Worm (Caenorhabditis elegans) whole organism, late embryonic: ENCODE data around the gene djr-1.1.

Source experiments
- C08G9.2 ChIP-seq: sonication (generic microtip); optimal IDR thresholded peaks from 2 replicates; lab custom pipeline; 2016; ENCODE audit warnings: mild to moderate bottlenecking, missing genetic modification characterization, moderate library complexity, missing compliant biosample characterization
- C38D4.7 ChIP-seq: fragments of 200-800 bp; sonication (Bioruptor generic); optimal IDR thresholded peaks from 2 replicates; lab custom pipeline; 2018; ENCODE audit warnings: mild to moderate bottlenecking, missing genetic modification characterization, moderate library complexity, missing compliant biosample characterization
- F13H6.1 ChIP-seq: sonication (generic microtip); optimal IDR thresholded peaks from 2 replicates; lab custom pipeline; 2016; ENCODE audit warnings: missing genetic modification characterization, missing compliant biosample characterization
- K09A11.1 ChIP-seq: sonication (generic microtip); optimal IDR thresholded peaks from 2 replicates; lab custom pipeline; 2017; ENCODE audit warnings: antibody characterized with exemption, mild to moderate bottlenecking, missing genetic modification characterization, missing compliant biosample characterization; ENCODE audit not compliant: insufficient read depth
- T23F11.4 ChIP-seq: fragments of 200-800 bp; sonication (Bioruptor generic); optimal IDR thresholded peaks from 2 replicates; lab custom pipeline; 2018; ENCODE audit warnings: mild to moderate bottlenecking, missing genetic modification characterization, missing compliant biosample characterization
- Y22D7AL.16 ChIP-seq: sonication (generic microtip); optimal IDR thresholded peaks from 2 replicates; lab custom pipeline; 2016; ENCODE audit warnings: missing genetic modification characterization, missing compliant biosample characterization
- ceh-14 ChIP-seq: sonication (generic microtip); optimal IDR thresholded peaks from 2 replicates; lab custom pipeline; 2016; ENCODE audit warnings: missing genotype, missing genetic modification characterization, missing compliant biosample characterization
- ceh-19 ChIP-seq: fragments of 200-800 bp; sonication (Bioruptor generic); optimal IDR thresholded peaks from 2 replicates; lab custom pipeline; 2018; ENCODE audit warnings: mild to moderate bottlenecking, missing genetic modification characterization, missing compliant biosample characterization
- ceh-2 ChIP-seq: sonication (generic microtip); optimal IDR thresholded peaks from 2 replicates; lab custom pipeline; 2016; ENCODE audit warnings: missing genotype, missing genetic modification characterization, missing compliant biosample characterization
- ceh-22 ChIP-seq: sonication (generic microtip); optimal IDR thresholded peaks from 2 replicates; lab custom pipeline; 2017; ENCODE audit warnings: missing biosample characterization, missing genetic modification characterization
- ceh-24 ChIP-seq: sonication (generic microtip); optimal IDR thresholded peaks from 2 replicates; lab custom pipeline; 2016; ENCODE audit warnings: mild to moderate bottlenecking, missing genetic modification characterization, missing compliant biosample characterization
- ceh-34 ChIP-seq: sonication (generic microtip); optimal IDR thresholded peaks from 2 replicates; lab custom pipeline; 2016; ENCODE audit warnings: mild to moderate bottlenecking, missing genetic modification characterization, missing compliant biosample characterization
- ceh-45 ChIP-seq: fragments of 200-800 bp; sonication (Bioruptor generic); IDR thresholded peaks from 2 replicates; pipeline ENCODE4 v1.3.6; 2022; ENCODE audit warnings: missing genetic modification reagents, missing genetic modification characterization, missing compliant biosample characterization
- dmd-4 ChIP-seq: sonication (generic microtip); optimal IDR thresholded peaks from 2 replicates; lab custom pipeline; 2016; ENCODE audit warnings: borderline replicate concordance, missing genetic modification characterization, missing compliant biosample characterization
- dve-1 ChIP-seq: sonication (generic microtip); optimal IDR thresholded peaks from 2 replicates; lab custom pipeline; 2017; ENCODE audit warnings: antibody characterized with exemption, mild to moderate bottlenecking, missing genetic modification characterization, missing compliant biosample characterization
- elt-2 ChIP-seq: sonication (generic microtip); optimal IDR thresholded peaks from 2 replicates; lab custom pipeline; 2016; ENCODE audit warnings: missing genetic modification reagents, missing genetic modification characterization, missing compliant biosample characterization
- elt-4 ChIP-seq: sonication (generic microtip); optimal IDR thresholded peaks from 2 replicates; lab custom pipeline; 2016; ENCODE audit warnings: missing genetic modification characterization, missing compliant biosample characterization
- ets-4 ChIP-seq: sonication (generic microtip); optimal IDR thresholded peaks from 2 replicates; lab custom pipeline; 2016; ENCODE audit warnings: missing genetic modification characterization, missing compliant biosample characterization
- eyg-1 ChIP-seq: sonication (generic microtip); optimal IDR thresholded peaks from 2 replicates; lab custom pipeline; 2016; ENCODE audit warnings: missing genotype, missing genetic modification characterization, missing compliant biosample characterization
- hlh-13 ChIP-seq: fragments of 200-800 bp; sonication (Bioruptor generic); optimal IDR thresholded peaks from 2 replicates; lab custom pipeline; 2018; ENCODE audit warnings: mild to moderate bottlenecking, missing genetic modification characterization, missing compliant biosample characterization
- hlh-30 ChIP-seq: sonication (generic microtip); optimal IDR thresholded peaks from 2 replicates; lab custom pipeline; 2017; ENCODE audit warnings: antibody characterized with exemption, missing genetic modification characterization, missing compliant biosample characterization; ENCODE audit not compliant: insufficient read depth
- hlh-6 ChIP-seq: sonication (generic microtip); optimal IDR thresholded peaks from 2 replicates; lab custom pipeline; 2016; ENCODE audit warnings: missing genotype, missing genetic modification characterization, missing compliant biosample characterization
- hlh-8 ChIP-seq: sonication (generic microtip); optimal IDR thresholded peaks from 2 replicates; lab custom pipeline; 2016; ENCODE audit warnings: missing genotype, missing genetic modification characterization, missing compliant biosample characterization
- lim-6 ChIP-seq: sonication (generic microtip); optimal IDR thresholded peaks from 2 replicates; lab custom pipeline; 2016; ENCODE audit warnings: missing genetic modification characterization, missing compliant biosample characterization
- lin-11 ChIP-seq: fragments of 200-800 bp; sonication (Bioruptor generic); optimal IDR thresholded peaks from 2 replicates; lab custom pipeline; 2018; ENCODE audit warnings: mild to moderate bottlenecking, missing genetic modification characterization, missing compliant biosample characterization
- nfya-1 ChIP-seq: sonication (generic microtip); optimal IDR thresholded peaks from 2 replicates; lab custom pipeline; 2017; ENCODE audit warnings: missing genetic modification characterization, mild to moderate bottlenecking, missing compliant biosample characterization, antibody characterized with exemption, moderate library complexity
- npax-4 ChIP-seq: sonication (generic microtip); optimal IDR thresholded peaks from 2 replicates; lab custom pipeline; 2016; ENCODE audit warnings: missing genetic modification characterization, missing compliant biosample characterization
- odd-2 ChIP-seq: sonication (generic microtip); optimal IDR thresholded peaks from 2 replicates; lab custom pipeline; 2017; ENCODE audit warnings: antibody characterized with exemption, mild to moderate bottlenecking, missing genetic modification characterization, missing compliant biosample characterization
- pag-3 ChIP-seq: sonication (generic microtip); optimal IDR thresholded peaks from 2 replicates; lab custom pipeline; 2016; ENCODE audit warnings: missing compliant biosample characterization, missing genetic modification characterization, borderline replicate concordance
- pha-2 ChIP-seq: sonication (generic microtip); optimal IDR thresholded peaks from 2 replicates; lab custom pipeline; 2017; ENCODE audit warnings: mild to moderate bottlenecking, missing genetic modification characterization, missing compliant biosample characterization
- ref-2 ChIP-seq: sonication (generic microtip); optimal IDR thresholded peaks from 2 replicates; lab custom pipeline; 2016; ENCODE audit warnings: missing genetic modification characterization, missing compliant biosample characterization
- rnt-1 ChIP-seq: sonication (generic microtip); optimal IDR thresholded peaks from 2 replicates; lab custom pipeline; 2016; ENCODE audit warnings: missing genetic modification characterization, missing compliant biosample characterization
- tbx-2 ChIP-seq: sonication (generic microtip); optimal IDR thresholded peaks from 2 replicates; lab custom pipeline; 2016; ENCODE audit warnings: missing genetic modification characterization, missing compliant biosample characterization
- unc-55 ChIP-seq: sonication (generic microtip); optimal IDR thresholded peaks from 2 replicates; lab custom pipeline; 2017; ENCODE audit warnings: missing biosample characterization, missing genetic modification reagents, missing genetic modification characterization
- unc-86 ChIP-seq: sonication (generic microtip); optimal IDR thresholded peaks from 2 replicates; lab custom pipeline; 2016; ENCODE audit warnings: missing genetic modification characterization, missing compliant biosample characterization
- zip-5 ChIP-seq: sonication (generic microtip); optimal IDR thresholded peaks from 2 replicates; lab custom pipeline; 2016; ENCODE audit warnings: missing genetic modification characterization, missing compliant biosample characterization

The djr-1.1 gene

ce11 chrII:303927-304711, 13.7 kb downstream of the djr-1.1 start:
- TF ChIP-seq nfya-1 (tag; lab: Kevin White, UChicago) = no peak
- TF ChIP-seq pha-2 = no peak
- TF ChIP-seq lim-6 = no peak
- TF ChIP-seq C38D4.7 (GFP tag; lab: Kevin White, UChicago) = peak; percentile 15
- TF ChIP-seq C08G9.2 (tag; lab: Kevin White, UChicago) = peak; percentile 24
- no peak for TF ChIP-seq odd-2
- no peak for TF ChIP-seq ceh-19 (GFP tag; lab: Kevin White, UChicago)
- TF ChIP-seq ceh-34 (tag; lab: Kevin White, UChicago) = no peak
- TF ChIP-seq elt-4 = peak; percentile 57
- TF ChIP-seq T23F11.4 = no peak
- TF ChIP-seq hlh-30 (tag; lab: Kevin White, UChicago) = no peak

- TF ChIP-seq eyg-1 (no peak), nfya-1 (tag; lab: Kevin White, UChicago) (no peak), lim-6 (no peak), F13H6.1 (no peak), dve-1 (tag; lab: Kevin White, UChicago) (no peak), ceh-45 (no peak), tbx-2 (tag; lab: Kevin White, UChicago) (no peak), dmd-4 (tag; lab: Kevin White, UChicago) (no peak), Y22D7AL.16 (tag; lab: Kevin White, UChicago) (no peak), zip-5 (tag; lab: Kevin White, UChicago) (no peak), pag-3 (tag; lab: Kevin White, UChicago) (no peak), ceh-34 (tag; lab: Kevin White, UChicago) (no peak), hlh-8 (no peak), unc-86 (tag; lab: Kevin White, UChicago) (no peak), T23F11.4 (no peak)
Observed at ce11 chrII:305645-306044, 15.3 kb downstream of the djr-1.1 start, which contains the start of gene col-69. Gene col-69, minus strand, starts transcription at chrII:305745.

- TF ChIP-seq lin-11 = no peak
- no peak for TF ChIP-seq ceh-14
- no peak for TF ChIP-seq C08G9.2 (tag; lab: Kevin White, UChicago)
- TF ChIP-seq elt-4 = no peak
- TF ChIP-seq tbx-2 (tag; lab: Kevin White, UChicago) = no peak
- no peak for TF ChIP-seq npax-4 (tag; lab: Kevin White, UChicago)
- no peak for TF ChIP-seq ets-4
- no peak for TF ChIP-seq ceh-45
- TF ChIP-seq T23F11.4 = no peak
- TF ChIP-seq ceh-24 (tag; lab: Kevin White, UChicago) = no peak
- TF ChIP-seq zip-5 (tag; lab: Kevin White, UChicago) = no peak
- no peak for TF ChIP-seq dmd-4 (tag; lab: Kevin White, UChicago)
Observed at ce11 chrII:307154-307553, 16.8 kb downstream of the djr-1.1 start, which contains the start of gene K01A2.4. Gene K01A2.4, plus strand, starts transcription at chrII:307454.

ce11 chrII:312110-312509, 21.7 kb downstream of the djr-1.1 start, which contains the start of gene mps-2:
Gene mps-2, minus strand, starts transcription at chrII:312210.
- TF ChIP-seq unc-55 = peak; percentile 9
- TF ChIP-seq, all 69 proteins: peak for 1; not testable (repeated sequence) for 68

- TF ChIP-seq hlh-6 (no peak), T23F11.4 (no peak), C08G9.2 (tag; lab: Kevin White, UChicago) (no peak), ceh-2 (tag; lab: Kevin White, UChicago) (no peak), K09A11.1 (tag; lab: Kevin White, UChicago) (no peak), unc-55 (peak; percentile 65), elt-2 (tag; lab: Kevin White, UChicago) (peak; percentile 66), ref-2 (tag; lab: Kevin White, UChicago) (peak; percentile 18), ceh-22 (tag; lab: Kevin White, UChicago) (no peak), pha-2 (no peak), ets-4 (no peak), hlh-13 (no peak), rnt-1 (tag; lab: Kevin White, UChicago) (peak; percentile 15), ceh-34 (tag; lab: Kevin White, UChicago) (no peak), nfya-1 (tag; lab: Kevin White, UChicago) (no peak)
Observed at ce11 chrII:313540-313939, 23.2 kb downstream of the djr-1.1 start.
